Fruit fly (Drosophila melanogaster): ENCODE data around the gene x16.
A peak's percentile ranks its signal among the peaks of the same experiment; 100 is the strongest.

Gene x16

DNA sequence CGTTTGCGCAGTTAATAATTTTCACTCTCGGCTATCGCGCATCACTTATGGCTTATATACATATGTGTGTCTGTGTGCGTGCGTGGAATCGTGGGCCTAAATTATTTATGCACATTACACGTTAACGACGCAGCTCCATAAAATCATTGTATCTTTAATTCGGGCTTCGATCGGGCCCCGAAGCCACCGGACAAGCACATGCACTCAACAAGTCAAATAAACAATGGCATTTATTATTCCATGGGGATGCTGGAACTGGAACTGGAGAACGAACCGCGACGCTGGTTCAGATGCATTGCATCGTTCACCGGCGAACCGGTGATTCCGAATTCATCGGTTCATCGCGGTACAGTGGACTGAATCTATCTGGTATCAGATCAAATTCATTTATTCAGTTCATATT, 28.5 kb upstream of the x16 start, which contains the start of gene ihog (continued):
- peak; percentile 7 for TF ChIP-seq CG6854 (GFP tag; optimal IDR thresholded peaks at IDR 0.05)
- TF ChIP-seq CG10979 (tag; optimal IDR thresholded peaks at IDR 0.05): peak; percentile 14
- peak; percentile 15; the same call in 1 of the 2 replicates for TF ChIP-seq chm (GFP tag; IDR thresholded peaks at IDR 0.05)
- TF ChIP-seq klu (GFP tag; IDR thresholded peaks at IDR 0.05): no peak
- TF ChIP-seq CG13296 (GFP tag; optimal IDR thresholded peaks at IDR 0.05): peak; percentile 24
- peak; percentile 70 for TF ChIP-seq CG13287 (GFP tag; IDR thresholded peaks at IDR 0.05; ENCODE audit: partially characterized antibody)
- TF ChIP-seq CG17829 (tag; optimal IDR thresholded peaks at IDR 0.05): peak; percentile 12
- peak; percentile 39; the same call in 1 of the 2 replicates for TF ChIP-seq inv (GFP tag; IDR thresholded peaks at IDR 0.05; ENCODE audit: partially characterized antibody)
- TF ChIP-seq tap (tag; optimal IDR thresholded peaks at IDR 0.05): peak; percentile 46
- TF ChIP-seq Adf1 (GFP tag; IDR thresholded peaks at IDR 0.05): peak; percentile 52; the same call in 1 of the 2 replicates
- peak; percentile 72 for TF ChIP-seq Sry-β (GFP tag; optimal IDR thresholded peaks at IDR 0.05)
- TF ChIP-seq MBD-R2 (GFP tag; IDR thresholded peaks at IDR 0.05): peak; percentile 68; the same call in 1 of the 2 replicates
- peak; percentile 66; the same call in 2 of the 3 replicates for TF ChIP-seq knrl (GFP tag; IDR thresholded peaks at IDR 0.05; ENCODE audit: partially characterized antibody)
- peak; percentile 60 for TF ChIP-seq YL-1 (GFP tag; optimal IDR thresholded peaks at IDR 0.05)
- TF ChIP-seq CG15514 (GFP tag; optimal IDR thresholded peaks at IDR 0.05): peak; percentile 100
- peak; percentile 36; the same call in 1 of the 2 replicates for TF ChIP-seq E2f2 (GFP tag; IDR thresholded peaks at IDR 0.05)
- 0 out of 2 replicates have a peak, but pooled peaks have one; percentile 13 for TF ChIP-seq slbo (GFP tag; IDR thresholded peaks at IDR 0.05)
- TF ChIP-seq E2f1 (GFP tag; IDR thresholded peaks at IDR 0.05): 0 out of 2 replicates have a peak, but pooled peaks have one; percentile 6
- peak; percentile 47; the same call in 1 of the 2 replicates for TF ChIP-seq unc-4 (GFP tag; IDR thresholded peaks at IDR 0.05; ENCODE audit: partially characterized antibody)
- TF ChIP-seq CG11723 (GFP tag; optimal IDR thresholded peaks at IDR 0.05): no peak
- peak; percentile 62 for TF ChIP-seq scrt (GFP tag; optimal IDR thresholded peaks at IDR 0.05)
- TF ChIP-seq pzg (GFP tag; optimal IDR thresholded peaks at IDR 0.05): peak; percentile 49
- TF ChIP-seq CG30020 (tag; optimal IDR thresholded peaks at IDR 0.05): peak; percentile 45
- TF ChIP-seq CG14710 (tag; optimal IDR thresholded peaks at IDR 0.05): peak; percentile 16
- peak; percentile 35; the same call in 1 of the 3 replicates for TF ChIP-seq CG34422 (GFP tag; IDR thresholded peaks at IDR 0.05)
- peak; percentile 66 for TF ChIP-seq CG14860 (GFP tag; IDR thresholded peaks at IDR 0.05; ENCODE audit: partially characterized antibody)
- peak; percentile 81 for TF ChIP-seq pfk (GFP tag; optimal IDR thresholded peaks at IDR 0.05)
- TF ChIP-seq HmgZ (tag; optimal IDR thresholded peaks at IDR 0.05): peak; percentile 13
- TF ChIP-seq CG18476 (GFP tag; optimal IDR thresholded peaks at IDR 0.05): no peak
- peak; percentile 39; the same call in 1 of the 3 replicates for TF ChIP-seq ci (GFP tag; IDR thresholded peaks at IDR 0.05)
- no peak for TF ChIP-seq tx (GFP tag; optimal IDR thresholded peaks at IDR 0.05)
- no peak for TF ChIP-seq CG18262 (tag; optimal IDR thresholded peaks at IDR 0.05)
- TF ChIP-seq HLH4C (GFP tag; IDR thresholded peaks at IDR 0.05; ENCODE audit: partially characterized antibody): 0 out of 3 replicates have a peak, but pooled peaks have one; percentile 9
- peak; percentile 45 for TF ChIP-seq nerfin-2 (GFP tag; IDR thresholded peaks at IDR 0.05; ENCODE audit: partially characterized antibody)
- no peak for TF ChIP-seq disco-r (GFP tag; optimal IDR thresholded peaks at IDR 0.05)
- no peak for TF ChIP-seq CG8765 (GFP tag; IDR thresholded peaks at IDR 0.05)
- TF ChIP-seq gro (GFP tag; optimal IDR thresholded peaks at IDR 0.05): no peak
- peak; percentile 71 for TF ChIP-seq CG4617 (GFP tag; optimal IDR thresholded peaks at IDR 0.05; ENCODE audit: borderline replicate concordance)
- TF ChIP-seq CrebB (tag; optimal IDR thresholded peaks at IDR 0.05): peak; percentile 10
- TF ChIP-seq CG7963 (GFP tag; IDR thresholded peaks at IDR 0.05; ENCODE audit: partially characterized antibody): peak; percentile 51; the same call in 1 of the 3 replicates
- peak; percentile 72 for TF ChIP-seq bbx (GFP tag; IDR thresholded peaks at IDR 0.05; ENCODE audit: partially characterized antibody)
- no peak for TF ChIP-seq CG12744 (GFP tag; optimal IDR thresholded peaks at IDR 0.05)
- peak; percentile 21 for TF ChIP-seq stwl (tag; optimal IDR thresholded peaks at IDR 0.05)
- peak; percentile 20 for TF ChIP-seq CG7556 (GFP tag; optimal IDR thresholded peaks at IDR 0.05)
- peak; percentile 41 for TF ChIP-seq CG13775 (GFP tag; optimal IDR thresholded peaks at IDR 0.05)
- no peak for TF ChIP-seq Optix (GFP tag; IDR thresholded peaks at IDR 0.05)
- no peak for TF ChIP-seq Ets97D (GFP tag; optimal IDR thresholded peaks at IDR 0.05)
- no peak for TF ChIP-seq Rfx (GFP tag; IDR thresholded peaks at IDR 0.05)
- TF ChIP-seq luna (GFP tag; optimal IDR thresholded peaks at IDR 0.05): no peak

Measured in whole organism, embryonic.